Fruit fly (Drosophila melanogaster): ENCODE results near the gene CG4074.

dm6 chr3L:20785742-20786427 lies 16.6 kb upstream of the CG4074 start, which contains the start of gene Pcif1:
- no peak for TF ChIP-seq CG34367 (tag; optimal IDR thresholded peaks at IDR 0.05)
- TF ChIP-seq CG12605 (GFP tag; IDR thresholded peaks at IDR 0.05): no peak
- TF ChIP-seq EcR (GFP tag; optimal IDR thresholded peaks at IDR 0.05): no peak
- no peak for TF ChIP-seq Snoo (tag; optimal IDR thresholded peaks at IDR 0.05)

Data from whole organism, pupa.